Fruit fly (Drosophila melanogaster): ENCODE results near the gene neo.

Gene neo

DNA sequence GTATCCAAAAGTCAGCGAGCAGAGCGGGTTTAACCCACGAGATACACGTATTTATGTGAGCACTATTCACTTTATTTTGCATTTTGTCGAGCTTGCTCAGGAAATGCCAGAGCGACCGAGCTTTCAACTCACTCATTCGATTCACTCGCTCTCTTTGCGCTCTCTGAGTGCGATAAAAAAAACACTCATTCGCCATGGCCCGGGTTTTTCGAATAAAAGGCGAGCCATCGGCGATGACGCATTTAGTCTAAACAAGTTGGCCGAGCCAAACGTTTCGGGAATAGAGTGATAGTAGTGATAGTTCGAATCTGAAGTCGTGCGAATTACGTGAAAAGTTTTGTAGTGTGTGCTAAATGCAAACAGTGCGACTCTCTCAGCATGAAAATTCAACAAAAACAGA is 36.6 kb upstream of the neo start (continued):
- no peak for TF ChIP-seq bcd (GFP tag; optimal IDR thresholded peaks at IDR 0.05)
- TF ChIP-seq schlank (tag; optimal IDR thresholded peaks at IDR 0.05) = no peak
- TF ChIP-seq CkIIα-i1 (GFP tag; IDR thresholded peaks at IDR 0.05) = no peak
- no peak for TF ChIP-seq tin (GFP tag; optimal IDR thresholded peaks at IDR 0.05)
- TF ChIP-seq sim (GFP tag; IDR thresholded peaks at IDR 0.05) = no peak
- no peak for TF ChIP-seq klu (GFP tag; IDR thresholded peaks at IDR 0.05)
- TF ChIP-seq CG6854 (GFP tag; optimal IDR thresholded peaks at IDR 0.05) = peak; percentile 20
- TF ChIP-seq CG18262 (tag; optimal IDR thresholded peaks at IDR 0.05) = no peak
- no peak for TF ChIP-seq CG8359 (GFP tag; optimal IDR thresholded peaks at IDR 0.05; ENCODE audit: borderline replicate concordance)
- no peak for TF ChIP-seq exex (tag; optimal IDR thresholded peaks at IDR 0.05)
- TF ChIP-seq tna (GFP tag; IDR thresholded peaks at IDR 0.05; ENCODE audit: partially characterized antibody) = peak; percentile 56; the same call in 1 of the 2 replicates
- no peak for TF ChIP-seq pzg (GFP tag; optimal IDR thresholded peaks at IDR 0.05)
- TF ChIP-seq CG4360 (GFP tag; IDR thresholded peaks at IDR 0.05) = no peak
- no peak; the same call in 2 of the 3 replicates for TF ChIP-seq B-H1 (GFP tag; IDR thresholded peaks at IDR 0.05)
- TF ChIP-seq CG2875 (GFP tag; optimal IDR thresholded peaks at IDR 0.05) = no peak
- no peak for TF ChIP-seq aop (GFP tag; IDR thresholded peaks at IDR 0.05)
- no peak for TF ChIP-seq sisA (GFP tag; IDR thresholded peaks at IDR 0.05)
- TF ChIP-seq CoRest (tag; optimal IDR thresholded peaks at IDR 0.05) = no peak
- no peak for TF ChIP-seq grau (tag; optimal IDR thresholded peaks at IDR 0.05)
- TF ChIP-seq Six4 (GFP tag; optimal IDR thresholded peaks at IDR 0.05) = no peak
- TF ChIP-seq CG3065 (GFP tag; optimal IDR thresholded peaks at IDR 0.05) = no peak
- TF ChIP-seq CG17829 (tag; optimal IDR thresholded peaks at IDR 0.05) = no peak
- TF ChIP-seq CG42726 (GFP tag; IDR thresholded peaks at IDR 0.05; ENCODE audit: partially characterized antibody) = peak; percentile 81; the same call in 1 of the 2 replicates
- TF ChIP-seq Atf3 (GFP tag; optimal IDR thresholded peaks at IDR 0.05) = peak; percentile 55
- peak; percentile 1 for TF ChIP-seq CG5180 (GFP tag; optimal IDR thresholded peaks at IDR 0.05)
- no peak for TF ChIP-seq jigr1 (GFP tag; IDR thresholded peaks at IDR 0.05)
- no peak for TF ChIP-seq D19B (GFP tag; optimal IDR thresholded peaks at IDR 0.05)
- no peak for TF ChIP-seq CG10267 (tag; optimal IDR thresholded peaks at IDR 0.05)
- peak; percentile 61 for TF ChIP-seq NFAT (GFP tag; IDR thresholded peaks at IDR 0.05)
- TF ChIP-seq hbn (GFP tag; IDR thresholded peaks at IDR 0.05; ENCODE audit: partially characterized antibody) = no peak
- peak; percentile 50 for TF ChIP-seq CG2678 (tag; optimal IDR thresholded peaks at IDR 0.05)
- 0 out of 2 replicates have a peak, but pooled peaks have one; percentile 14 for TF ChIP-seq Nf-YA (GFP tag; IDR thresholded peaks at IDR 0.05)
- TF ChIP-seq mld (GFP tag; IDR thresholded peaks at IDR 0.05; ENCODE audit: partially characterized antibody) = no peak
- TF ChIP-seq pb (GFP tag; optimal IDR thresholded peaks at IDR 0.05) = no peak
- TF ChIP-seq MBD-R2 (GFP tag; IDR thresholded peaks at IDR 0.05) = no peak
- no peak for TF ChIP-seq Blimp-1 (GFP tag; optimal IDR thresholded peaks at IDR 0.05)
- TF ChIP-seq tap (tag; optimal IDR thresholded peaks at IDR 0.05) = peak; percentile 22
- TF ChIP-seq CG17328 (GFP tag; IDR thresholded peaks at IDR 0.05) = no peak
- TF ChIP-seq NC2α (GFP tag; optimal IDR thresholded peaks at IDR 0.05) = no peak
- TF ChIP-seq CG7271 (tag; optimal IDR thresholded peaks at IDR 0.05) = no peak
- peak; percentile 66 for TF ChIP-seq mirr (GFP tag; optimal IDR thresholded peaks at IDR 0.05)
- TF ChIP-seq vfl (GFP tag; optimal IDR thresholded peaks at IDR 0.05) = no peak
- no peak for TF ChIP-seq CG30020 (tag; optimal IDR thresholded peaks at IDR 0.05)
- TF ChIP-seq CG8924 (tag; optimal IDR thresholded peaks at IDR 0.05) = no peak
- no peak; the same call in 2 of the 3 replicates for TF ChIP-seq CG14050 (GFP tag; IDR thresholded peaks at IDR 0.05)
- no peak for TF ChIP-seq Rx (GFP tag; IDR thresholded peaks at IDR 0.05)
- peak; percentile 42 for TF ChIP-seq sens (GFP tag)
- TF ChIP-seq CG12071 (GFP tag; optimal IDR thresholded peaks at IDR 0.05) = peak; percentile 36
- no peak for TF ChIP-seq tx (GFP tag; optimal IDR thresholded peaks at IDR 0.05)
- TF ChIP-seq CrebB (tag; optimal IDR thresholded peaks at IDR 0.05) = peak; percentile 47
- TF ChIP-seq Hsf (GFP tag; optimal IDR thresholded peaks at IDR 0.05) = no peak
- no peak for TF ChIP-seq org-1 (GFP tag; optimal IDR thresholded peaks at IDR 0.05)

All from whole organism, embryonic.